Worm (Caenorhabditis elegans): ENCODE results near the gene C39H7.4.

C39H7.4 gene

ce11 chrIV:5607343-5607742, 7.1 kb downstream of the C39H7.4 start (continued):
- TF ChIP-seq mep-1 (tag; optimal IDR thresholded peaks at IDR 0.05) (peak; percentile 73), nhr-47 (tag; optimal IDR thresholded peaks at IDR 0.05) (peak; percentile 62), nhr-19 (GFP tag; conservative IDR thresholded peaks at IDR 0.05) (peak; percentile 40; the same call in 1 of the 2 replicates), ceh-8 (GFP tag; optimal IDR thresholded peaks at IDR 0.05) (peak; percentile 18)

ce11 chrIV:5605225-5605624, 9.2 kb downstream of the C39H7.4 start:
- peak; percentile 67 for TF ChIP-seq blmp-1 (tag; optimal IDR thresholded peaks at IDR 0.05)
- no peak for TF ChIP-seq snu-23 (GFP tag; optimal IDR thresholded peaks at IDR 0.05)
- no peak for TF ChIP-seq fkh-4 (tag; optimal IDR thresholded peaks at IDR 0.05; ENCODE audit: borderline replicate concordance)
- no peak for TF ChIP-seq dsc-1 (tag; optimal IDR thresholded peaks at IDR 0.05)
- TF ChIP-seq aha-1 (tag; optimal IDR thresholded peaks at IDR 0.05), result no peak
- TF ChIP-seq fkh-10 (GFP tag; optimal IDR thresholded peaks at IDR 0.05), result no peak
- TF ChIP-seq sox-4 (tag; optimal IDR thresholded peaks at IDR 0.05), result no peak

- TF ChIP-seq ama-1 (optimal IDR thresholded peaks at IDR 0.05), result no peak
- no peak for TF ChIP-seq lin-13 (GFP tag; optimal IDR thresholded peaks at IDR 0.05)
- TF ChIP-seq dpl-1 (GFP tag; optimal IDR thresholded peaks at IDR 0.05), result peak in 2 of 3 experiments; percentile 16 to 27
- 0 out of 2 replicates have a peak, but pooled peaks have one; percentile 27 for TF ChIP-seq ceh-88 (GFP tag; IDR thresholded peaks at IDR 0.05)
- no peak for TF ChIP-seq ceh-90 (tag; optimal IDR thresholded peaks at IDR 0.05)
- peak; percentile 64 for TF ChIP-seq swsn-7 (tag; optimal IDR thresholded peaks at IDR 0.05)
- peak; percentile 30 to 45 for TF ChIP-seq efl-1 (optimal IDR thresholded peaks at IDR 0.05)
- TF ChIP-seq efl-1 (GFP tag; optimal IDR thresholded peaks at IDR 0.05 in 1 of 2), result peak in 1 of 2 experiments; percentile 20
- TF ChIP-seq C16A3.4 (tag; optimal IDR thresholded peaks at IDR 0.05), result peak; percentile 72
- no peak for TF ChIP-seq unc-98 (GFP tag; IDR thresholded peaks at IDR 0.05)
- no peak for TF ChIP-seq unc-86 (tag; optimal IDR thresholded peaks at IDR 0.05)
- TF ChIP-seq ets-5 (GFP tag; IDR thresholded peaks at IDR 0.05), result no peak
- peak; percentile 68 to 78 for TF ChIP-seq lsy-2 (tag; optimal IDR thresholded peaks at IDR 0.05)
- TF ChIP-seq nhr-11 (tag; optimal IDR thresholded peaks at IDR 0.05), result peak; percentile 55
- TF ChIP-seq hlh-17 (GFP tag; optimal IDR thresholded peaks at IDR 0.05; ENCODE audit: borderline replicate concordance), result no peak
- peak; percentile 56 for TF ChIP-seq nhr-90 (tag; optimal IDR thresholded peaks at IDR 0.05; ENCODE audit: poor library complexity)
- peak; percentile 38 for TF ChIP-seq nhr-77 (tag; optimal IDR thresholded peaks at IDR 0.05)
- peak; percentile 60 for TF ChIP-seq mef-2 (tag; optimal IDR thresholded peaks at IDR 0.05)
- no peak for TF ChIP-seq nhr-76 (tag; optimal IDR thresholded peaks at IDR 0.05)
- TF ChIP-seq fkh-10 (GFP tag; optimal IDR thresholded peaks at IDR 0.05), result peak; percentile 26
- no peak for TF ChIP-seq blmp-1 (tag; optimal IDR thresholded peaks at IDR 0.05)
- peak; percentile 70 for TF ChIP-seq xbp-1 (tag; optimal IDR thresholded peaks at IDR 0.05)
- TF ChIP-seq F16B12.6 (tag; optimal IDR thresholded peaks at IDR 0.05), result no peak
- peak; percentile 41 for TF ChIP-seq fos-1 (tag; optimal IDR thresholded peaks at IDR 0.05)
- TF ChIP-seq nhr-19 (GFP tag; conservative IDR thresholded peaks at IDR 0.05), result peak; percentile 52
- TF ChIP-seq lin-39 (tag; optimal IDR thresholded peaks at IDR 0.05), result no peak
- TF ChIP-seq nhr-20 (tag; optimal IDR thresholded peaks at IDR 0.05), result peak; percentile 77
- TF ChIP-seq lir-3 (tag; optimal IDR thresholded peaks at IDR 0.05; ENCODE audit: poor library complexity), result peak; percentile 29
- no peak for TF ChIP-seq zag-1 (tag; optimal IDR thresholded peaks at IDR 0.05)
- no peak for TF ChIP-seq aly-2 (tag; optimal IDR thresholded peaks at IDR 0.05)
- TF ChIP-seq ztf-11 (tag; optimal IDR thresholded peaks at IDR 0.05), result no peak
- TF ChIP-seq vab-15 (tag; optimal IDR thresholded peaks at IDR 0.05), result peak; percentile 40
- peak; percentile 51 for TF ChIP-seq snpc-4 (tag; optimal IDR thresholded peaks at IDR 0.05)
- TF ChIP-seq fkh-8 (tag; optimal IDR thresholded peaks at IDR 0.05), result peak; percentile 87
- peak; percentile 73 for TF ChIP-seq ceh-8 (GFP tag; optimal IDR thresholded peaks at IDR 0.05)
- peak in 1 of 2 experiments; percentile 73 for TF ChIP-seq mdl-1 (tag; optimal IDR thresholded peaks at IDR 0.05)
- TF ChIP-seq ztf-4 (tag; optimal IDR thresholded peaks at IDR 0.05), result peak; percentile 87
- peak; percentile 61 for TF ChIP-seq mep-1 (tag; optimal IDR thresholded peaks at IDR 0.05)
- no peak for TF ChIP-seq alr-1 (tag; optimal IDR thresholded peaks at IDR 0.05; ENCODE audit: borderline replicate concordance)
- no peak for TF ChIP-seq nhr-85 (tag)
- TF ChIP-seq Y116A8C.19 (tag; optimal IDR thresholded peaks at IDR 0.05; ENCODE audit: borderline replicate concordance), result no peak
- peak; percentile 27 for TF ChIP-seq jun-1 (tag; optimal IDR thresholded peaks at IDR 0.05)
- peak; percentile 93 for TF ChIP-seq lin-14 (GFP tag; optimal IDR thresholded peaks at IDR 0.05)
- no peak for TF ChIP-seq tlp-1 (tag; optimal IDR thresholded peaks at IDR 0.05)
Observed at ce11 chrIV:5604465-5604864, 9.9 kb downstream of the C39H7.4 start.
